Worm (Caenorhabditis elegans) whole organism, L2 larva: Measurements from ENCODE around the gene wrt-1.

ENCODE experiments used
- C34F6.9 ChIP-seq: fragments of 150-350 bp; optimal IDR thresholded peaks from 2 replicates; lab custom pipeline; 2014; ENCODE audit warnings: missing biosample characterization, missing genetic modification characterization
- F13H6.1 ChIP-seq: sonication (generic microtip); optimal IDR thresholded peaks from 2 replicates; lab custom pipeline; 2016; ENCODE audit warnings: missing genetic modification characterization, missing compliant biosample characterization
- Y55F3AM.14 ChIP-seq: fragments of 200-800 bp; sonication (Bioruptor generic); optimal IDR thresholded peaks from 2 replicates; lab custom pipeline; 2018; ENCODE audit warnings: mild to moderate bottlenecking, missing genetic modification characterization, missing compliant biosample characterization
- ZK546.5 ChIP-seq: sonication (generic microtip); optimal IDR thresholded peaks from 2 replicates; lab custom pipeline; 2017; ENCODE audit warnings: missing biosample characterization, missing genetic modification characterization
- alr-1 ChIP-seq: fragments of 150-350 bp; optimal IDR thresholded peaks from 2 replicates; lab custom pipeline; 2014; ENCODE audit warnings: missing biosample characterization, missing genetic modification characterization
- ama-1 ChIP-seq: fragments of 150-350 bp; optimal IDR thresholded peaks from 2 replicates; lab custom pipeline; 2018; ENCODE audit warnings: inconsistent platforms
- ceh-16 ChIP-seq: fragments of 150-350 bp; optimal IDR thresholded peaks from 2 replicates; lab custom pipeline; 2014; ENCODE audit warnings: missing biosample characterization, missing genetic modification characterization
- crh-2 ChIP-seq: sonication (generic microtip); optimal IDR thresholded peaks from 2 replicates; lab custom pipeline; 2017; ENCODE audit warnings: missing biosample characterization, missing genetic modification characterization
- egl-27 ChIP-seq: sonication (generic microtip); optimal IDR thresholded peaks from 3 replicates; lab custom pipeline; 2017; ENCODE audit warnings: missing biosample characterization, missing genetic modification reagents, missing genetic modification characterization
- elt-3 ChIP-seq: sonication (generic microtip); optimal IDR thresholded peaks from 2 replicates; lab custom pipeline; 2017; ENCODE audit warnings: missing biosample characterization, missing genetic modification characterization
- fos-1 ChIP-seq: fragments of 150-350 bp; optimal IDR thresholded peaks from 2 replicates; lab custom pipeline; 2014; ENCODE audit warnings: missing biosample characterization, missing genetic modification characterization
- gmeb-1 ChIP-seq: fragments of 150-350 bp; optimal IDR thresholded peaks from 2 replicates; lab custom pipeline; 2014; ENCODE audit warnings: missing biosample characterization, missing genetic modification characterization
- lin-13 ChIP-seq: fragments of 150-350 bp; optimal IDR thresholded peaks from 2 replicates; lab custom pipeline; 2014; ENCODE audit warnings: missing biosample characterization, missing genetic modification reagents, missing genetic modification characterization
- lin-39 ChIP-seq: fragments of 150-350 bp; optimal IDR thresholded peaks from 2 replicates; lab custom pipeline; 2014; ENCODE audit warnings: missing biosample characterization, missing genetic modification reagents, missing genetic modification characterization
- lsy-2 ChIP-seq, 2 experiments: fragments of 150-350 bp in 1 of 2; sonication (generic microtip) in 1 of 2; optimal IDR thresholded peaks; 2 replicates each; lab custom pipeline; 2014 to 2017; ENCODE audit warnings: missing biosample characterization in 2 of 2, missing genetic modification characterization in 2 of 2
- mbf-1 ChIP-seq: sonication (generic microtip); optimal IDR thresholded peaks from 2 replicates; lab custom pipeline; 2017; ENCODE audit warnings: missing biosample characterization, missing genetic modification characterization
- nhr-11 ChIP-seq: fragments of 150-350 bp; optimal IDR thresholded peaks from 2 replicates; lab custom pipeline; 2014; ENCODE audit warnings: missing biosample characterization, missing genetic modification characterization
- nhr-129 ChIP-seq: fragments of 150-350 bp; optimal IDR thresholded peaks from 2 replicates; lab custom pipeline; 2014; ENCODE audit warnings: missing biosample characterization, missing genetic modification characterization
- nhr-21 ChIP-seq: fragments of 150-350 bp; optimal IDR thresholded peaks from 2 replicates; lab custom pipeline; 2014; ENCODE audit warnings: missing biosample characterization, missing genetic modification characterization
- nhr-25 ChIP-seq: fragments of 150-350 bp; sonication (generic microtip); optimal IDR thresholded peaks from 3 replicates; lab custom pipeline; 2014; ENCODE audit warnings: missing biosample characterization, missing genetic modification characterization
- nhr-6 ChIP-seq: fragments of 150-350 bp; optimal IDR thresholded peaks from 2 replicates; lab custom pipeline; 2014; ENCODE audit warnings: missing biosample characterization, missing genetic modification characterization
- nhr-77 ChIP-seq: fragments of 150-350 bp; optimal IDR thresholded peaks from 2 replicates; lab custom pipeline; 2014; ENCODE audit warnings: missing biosample characterization, missing genetic modification characterization
- sem-4 ChIP-seq: fragments of 150-350 bp; optimal IDR thresholded peaks from 2 replicates; lab custom pipeline; 2014; ENCODE audit warnings: missing biosample characterization, missing genetic modification reagents, missing genetic modification characterization
- skn-1 ChIP-seq: sonication (generic microtip); optimal IDR thresholded peaks from 2 replicates; lab custom pipeline; 2017; ENCODE audit warnings: missing biosample characterization, missing genetic modification characterization
- sma-3 ChIP-seq: sonication (generic microtip); optimal IDR thresholded peaks from 2 replicates; lab custom pipeline; 2016; ENCODE audit warnings: missing genetic modification reagents, missing genetic modification characterization, missing compliant biosample characterization
- sma-9 ChIP-seq, 2 experiments: fragments of 150-350 bp in 1 of 2; sonication (generic microtip) in 1 of 2; optimal IDR thresholded peaks; 2 replicates each; lab custom pipeline; 2014 to 2016; ENCODE audit warnings: missing genetic modification characterization in 2 of 2, mild to moderate bottlenecking in 1 of 2, missing biosample characterization in 1 of 2, missing compliant biosample characterization in 1 of 2, missing genetic modification reagents in 1 of 2, moderate library complexity in 1 of 2
- snpc-4 ChIP-seq: fragments of 150-350 bp; optimal IDR thresholded peaks from 2 replicates; lab custom pipeline; 2014; ENCODE audit warnings: missing biosample characterization, missing genetic modification characterization
- unc-39 ChIP-seq: fragments of 150-350 bp; optimal IDR thresholded peaks from 2 replicates; lab custom pipeline; 2014; ENCODE audit warnings: missing biosample characterization, missing genetic modification characterization
- unc-55 ChIP-seq: fragments of 150-350 bp; sonication (generic microtip); optimal IDR thresholded peaks from 3 replicates; lab custom pipeline; 2014; ENCODE audit warnings: missing biosample characterization, missing genetic modification reagents, missing genetic modification characterization
- unc-62 ChIP-seq: fragments of 150-350 bp; optimal IDR thresholded peaks from 2 replicates; lab custom pipeline; 2014; ENCODE audit warnings: missing biosample characterization, missing genetic modification reagents, missing genetic modification characterization
- zag-1 ChIP-seq: fragments of 150-350 bp; optimal IDR thresholded peaks from 2 replicates; lab custom pipeline; 2014; ENCODE audit warnings: missing biosample characterization, missing genetic modification characterization
- ztf-1 ChIP-seq: fragments of 200-800 bp; sonication (Bioruptor generic); conservative IDR thresholded peaks from 2 replicates; pipeline ENCODE4 v1.3.6; 2022; ENCODE audit warnings: missing genetic modification characterization, missing compliant biosample characterization
- ztf-11 ChIP-seq: sonication (generic microtip); optimal IDR thresholded peaks from 2 replicates; lab custom pipeline; 2017; ENCODE audit warnings: missing biosample characterization, missing genetic modification characterization

Gene wrt-1

DNA sequence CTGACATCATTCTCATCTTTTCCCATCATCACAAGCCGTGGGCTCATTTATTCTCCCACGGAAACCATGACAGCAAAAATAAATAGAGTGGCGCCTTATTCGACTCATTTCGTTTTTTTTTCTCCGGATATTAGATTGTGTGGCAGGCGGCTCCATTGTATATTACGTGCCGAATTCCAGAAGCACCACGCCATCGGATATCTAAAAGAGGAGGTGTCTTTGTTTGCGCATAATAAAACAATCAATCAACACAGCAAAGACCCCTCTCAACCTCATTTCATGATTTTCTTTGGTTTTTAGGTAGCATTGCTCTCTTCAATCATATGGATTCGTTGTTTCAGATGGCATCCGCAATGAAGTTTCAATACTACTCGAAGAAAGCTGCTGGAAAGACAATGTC is 18.2 kb downstream of the wrt-1 start, which contains the start of gene tph-1:
TSS of gene tph-1 (plus strand) at position 301 of the 400 bp plus-strand sequence.
- TF ChIP-seq fos-1 (no peak), nhr-11 (tag; lab: Kevin White, UChicago) (no peak), mbf-1 (tag; lab: Kevin White, UChicago) (no peak), elt-3 (tag; lab: Kevin White, UChicago) (no peak), ama-1 (no peak), sma-9 (GFP tag; optimal IDR thresholded peaks at IDR 0.05; lab: Kevin White, UChicago) (no peak), sma-9 (tag; optimal IDR thresholded peaks at IDR 0.05; lab: Kevin White, UChicago) (no peak), ZK546.5 (tag; lab: Kevin White, UChicago) (no peak), F13H6.1 (tag; lab: Kevin White, UChicago) (no peak), alr-1 (tag; lab: Kevin White, UChicago) (no peak), ztf-1 (GFP tag; lab: Robert Waterston, UW) (no peak), Y55F3AM.14 (GFP tag; lab: Kevin White, UChicago) (no peak), snpc-4 (tag; lab: Kevin White, UChicago) (no peak), ceh-16 (tag; lab: Kevin White, UChicago) (no peak), unc-62 (no peak), nhr-25 (no peak), zag-1 (tag; lab: Kevin White, UChicago) (no peak), unc-39 (tag; lab: Kevin White, UChicago) (no peak)

DNA sequence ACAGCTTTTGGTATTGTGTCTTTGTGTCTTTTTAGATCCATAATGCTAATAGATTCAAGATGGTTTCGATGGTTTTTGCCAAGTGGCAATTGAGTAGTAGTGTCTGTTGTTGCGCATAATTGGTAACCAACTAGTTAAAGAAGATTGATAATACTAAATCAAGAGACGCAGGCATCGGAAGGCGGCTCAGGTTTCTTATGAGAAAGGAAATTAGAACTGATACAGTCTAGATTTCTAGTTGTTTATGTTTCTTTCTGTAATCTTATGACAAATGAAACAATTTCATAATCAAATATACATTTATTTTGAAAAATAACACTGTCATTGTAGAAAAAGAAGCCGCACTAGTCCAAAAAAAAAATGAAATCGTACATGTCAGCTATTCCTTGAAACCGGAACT is 23.0 kb downstream of the wrt-1 start, which contains the start of gene ZK1290.10:
TSS of gene ZK1290.10 (minus strand) at position 101 of the 400 bp plus-strand sequence.
- TF ChIP-seq lin-13 (no peak), unc-62 (no peak), gmeb-1 (tag; lab: Kevin White, UChicago) (no peak), sma-3 (GFP tag; lab: Kevin White, UChicago) (no peak), alr-1 (tag; lab: Kevin White, UChicago) (no peak)

DNA sequence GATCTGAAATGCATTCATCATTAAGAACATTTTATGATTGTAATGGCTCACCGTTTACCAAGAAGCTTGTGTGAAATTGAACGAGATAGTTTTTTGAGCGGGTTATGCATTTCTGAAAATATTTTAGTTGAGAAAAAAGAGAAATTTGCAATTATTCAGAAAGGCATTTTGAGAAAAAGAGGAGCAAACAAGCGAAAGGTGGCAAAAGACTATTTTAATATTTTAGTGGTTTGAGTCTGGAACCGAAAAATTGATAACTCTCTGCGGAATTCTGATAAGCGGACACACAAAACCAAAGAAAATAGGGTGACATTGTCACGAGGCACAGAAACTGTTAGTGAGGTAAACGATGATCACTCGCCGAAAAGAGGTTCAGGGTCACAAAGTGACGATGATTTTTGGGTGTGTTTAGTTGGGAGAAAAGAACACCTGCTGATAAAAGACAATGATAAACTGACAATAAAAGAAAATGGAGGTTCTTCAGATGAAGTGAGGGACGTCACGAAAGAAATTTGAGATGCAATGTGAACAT is 24.0 kb downstream of the wrt-1 start:
- TF ChIP-seq sma-3 (GFP tag; lab: Kevin White, UChicago): peak; percentile 82
- TF ChIP-seq F13H6.1 (tag; lab: Kevin White, UChicago): peak; percentile 60
- peak; percentile 21 for TF ChIP-seq nhr-129
- no peak for TF ChIP-seq nhr-6 (tag; lab: Kevin White, UChicago)
- no peak for TF ChIP-seq snpc-4 (tag; lab: Kevin White, UChicago)
- TF ChIP-seq egl-27 (tag; lab: Kevin White, UChicago): peak; percentile 3
- peak in 1 of 2 experiments; percentile 6 for TF ChIP-seq lsy-2 (tag; optimal IDR thresholded peaks at IDR 0.05; lab: Kevin White, UChicago)
- no peak for TF ChIP-seq unc-55
- peak; percentile 14 for TF ChIP-seq nhr-25
- TF ChIP-seq nhr-21 (tag; lab: Kevin White, UChicago): peak; percentile 16
- TF ChIP-seq lin-39 (tag; lab: Kevin White, UChicago): no peak
- no peak for TF ChIP-seq ztf-11 (tag; lab: Kevin White, UChicago)
- peak; percentile 91 for TF ChIP-seq fos-1
- no peak for TF ChIP-seq skn-1
- peak; percentile 71 for TF ChIP-seq crh-2
- TF ChIP-seq sma-9 (GFP tag; optimal IDR thresholded peaks at IDR 0.05; lab: Kevin White, UChicago): peak; percentile 88
- TF ChIP-seq sma-9 (tag; optimal IDR thresholded peaks at IDR 0.05; lab: Kevin White, UChicago): no peak
- no peak for TF ChIP-seq nhr-77 (tag; lab: Kevin White, UChicago)
- TF ChIP-seq Y55F3AM.14 (GFP tag; lab: Kevin White, UChicago): peak; percentile 6
- TF ChIP-seq gmeb-1 (tag; lab: Kevin White, UChicago): peak; percentile 50
- TF ChIP-seq, all 48 proteins: peak for 12

DNA sequence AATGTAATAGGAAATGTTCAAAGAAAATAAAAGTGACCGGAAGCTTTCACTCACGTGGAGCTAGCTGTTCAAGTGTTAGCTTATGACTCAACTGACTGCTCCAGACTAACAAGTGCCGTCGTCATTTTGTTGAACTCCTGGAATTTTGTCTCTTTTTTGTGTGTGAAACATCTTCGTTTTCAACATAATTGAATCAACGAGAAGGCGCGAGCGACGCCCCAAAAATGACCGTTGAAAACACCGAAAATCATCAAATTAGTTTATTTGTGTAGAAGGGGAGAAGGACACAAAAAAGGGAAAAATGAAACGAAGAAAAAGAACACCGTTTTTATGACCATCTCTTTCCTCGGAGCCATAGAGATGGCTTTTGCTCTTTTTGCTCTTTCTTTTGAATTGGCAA is 24.7 kb downstream of the wrt-1 start, which contains the start of gene ZK1290.14:
TSS of gene ZK1290.14 (minus strand) at position 139 of the 400 bp plus-strand sequence.
- TF ChIP-seq C34F6.9 (tag; lab: Kevin White, UChicago) (no peak), ZK546.5 (tag; lab: Kevin White, UChicago) (no peak), sem-4 (tag; lab: Kevin White, UChicago) (peak; percentile 51)
- TF ChIP-seq, all 48 proteins: peak for 1

DNA sequence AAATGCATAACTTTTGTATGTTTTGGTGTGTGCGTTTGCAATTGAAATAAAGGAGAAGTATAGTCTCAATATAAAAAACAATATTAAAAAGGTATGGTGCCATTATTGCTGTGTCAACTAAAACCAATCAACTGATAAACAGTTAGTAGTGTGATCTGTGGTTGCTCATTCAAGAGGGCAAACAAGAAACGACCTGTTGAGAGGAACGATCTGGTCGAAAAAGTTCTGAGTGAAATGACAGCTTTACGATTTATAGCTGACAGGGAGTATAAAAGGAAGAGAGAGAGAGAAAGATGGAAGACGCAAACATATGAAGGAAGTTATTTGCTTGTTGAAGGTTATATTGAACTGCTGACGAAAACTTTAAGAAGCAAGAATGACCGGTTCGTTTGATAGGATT is 27.2 kb downstream of the wrt-1 start:
- TF ChIP-seq nhr-25 (peak; percentile 6), crh-2 (no peak), mbf-1 (tag; lab: Kevin White, UChicago) (no peak), zag-1 (tag; lab: Kevin White, UChicago) (no peak), egl-27 (tag; lab: Kevin White, UChicago) (no peak), fos-1 (peak; percentile 2), gmeb-1 (tag; lab: Kevin White, UChicago) (no peak)
- TF ChIP-seq, all 48 proteins: peak for 2
